Worm (Caenorhabditis elegans): ENCODE results near the gene srbc-21.
A peak's percentile ranks its signal among the peaks of the same experiment; 100 is the strongest.

Gene srbc-21

ce11 chrV:2155232-2155631, at the start of gene srbc-21:
TSS of gene srbc-21 (plus strand) at chrV:2155532.
- TF ChIP-seq che-1 (tag; optimal IDR thresholded peaks at IDR 0.05) (no peak), eyg-1 (tag; optimal IDR thresholded peaks at IDR 0.05) (no peak), tbx-7 (tag; optimal IDR thresholded peaks at IDR 0.05) (no peak), F13H6.1 (tag; optimal IDR thresholded peaks at IDR 0.05) (no peak)

ce11 chrV:2105976-2106375, 49.4 kb upstream of the srbc-21 start, which contains the start of gene F22F7.4:
TSS of gene F22F7.4 (minus strand) at chrV:2106076.
- TF ChIP-seq nfya-1 (tag; optimal IDR thresholded peaks at IDR 0.05), result no peak

ce11 chrV:2109295-2109694, 46.0 kb upstream of the srbc-21 start, which contains the start of gene ckb-4:
TSS of gene ckb-4 (minus strand) at chrV:2109434.
- TF ChIP-seq unc-42 (tag; optimal IDR thresholded peaks at IDR 0.05) (peak; percentile 82), ttx-3 (tag; optimal IDR thresholded peaks at IDR 0.05) (no peak), nfya-1 (tag; optimal IDR thresholded peaks at IDR 0.05) (peak; percentile 11), ceh-48 (tag; optimal IDR thresholded peaks at IDR 0.05) (peak; percentile 62), hlh-8 (tag; optimal IDR thresholded peaks at IDR 0.05) (no peak), ceh-24 (tag; optimal IDR thresholded peaks at IDR 0.05) (no peak), ceh-31 (tag; optimal IDR thresholded peaks at IDR 0.05) (peak; percentile 19)

- no peak for TF ChIP-seq unc-3 (GFP tag; conservative IDR thresholded peaks at IDR 0.05)
- no peak for TF ChIP-seq unc-3 (tag; optimal IDR thresholded peaks at IDR 0.05)
- TF ChIP-seq rnt-1 (tag; optimal IDR thresholded peaks at IDR 0.05), result no peak
- no peak for TF ChIP-seq Y22D7AL.16 (tag; optimal IDR thresholded peaks at IDR 0.05)
- TF ChIP-seq tbx-2 (tag; optimal IDR thresholded peaks at IDR 0.05), result no peak
- TF ChIP-seq ceh-22 (tag; optimal IDR thresholded peaks at IDR 0.05), result no peak
- no peak for TF ChIP-seq ttx-3 (tag; optimal IDR thresholded peaks at IDR 0.05)
- TF ChIP-seq pha-4 (tag; optimal IDR thresholded peaks at IDR 0.05), result no peak
Observed at ce11 chrV:2110368-2110767, 45.0 kb upstream of the srbc-21 start, which contains the start of gene F22F7.3. TSS of gene F22F7.3 (plus strand) at chrV:2110668.

ce11 chrV:2118574-2118973, 36.8 kb upstream of the srbc-21 start, which contains the start of gene bgnt-1.2:
TSS of gene bgnt-1.2 (minus strand) at chrV:2118674.
- TF ChIP-seq ceh-45 (GFP tag; IDR thresholded peaks at IDR 0.05), result no peak
- no peak for TF ChIP-seq unc-55 (GFP tag; optimal IDR thresholded peaks at IDR 0.05)
- no peak for TF ChIP-seq F13H6.1 (tag; optimal IDR thresholded peaks at IDR 0.05)
- TF ChIP-seq nhr-11 (tag; optimal IDR thresholded peaks at IDR 0.05), result no peak
- TF ChIP-seq gmeb-2 (tag; optimal IDR thresholded peaks at IDR 0.05), result no peak
- no peak for TF ChIP-seq T23F11.4 (GFP tag; optimal IDR thresholded peaks at IDR 0.05)
- no peak for TF ChIP-seq zip-5 (tag; optimal IDR thresholded peaks at IDR 0.05)

ce11 chrV:2119529-2119928, 35.8 kb upstream of the srbc-21 start, which contains the start of gene F22F7.11:
TSS of gene F22F7.11 (plus strand) at chrV:2119829.
- TF ChIP-seq pax-1 (tag; optimal IDR thresholded peaks at IDR 0.05) (no peak), ceh-9 (tag; optimal IDR thresholded peaks at IDR 0.05) (no peak), ceh-30 (tag; optimal IDR thresholded peaks at IDR 0.05) (no peak), ceh-22 (tag; optimal IDR thresholded peaks at IDR 0.05) (no peak), hlh-30 (tag; optimal IDR thresholded peaks at IDR 0.05; ENCODE audit: insufficient read depth) (no peak), sdc-2 (tag; optimal IDR thresholded peaks at IDR 0.05) (no peak), K09A11.1 (tag; optimal IDR thresholded peaks at IDR 0.05; ENCODE audit: insufficient read depth) (no peak), elt-4 (tag; optimal IDR thresholded peaks at IDR 0.05) (no peak), che-1 (tag; optimal IDR thresholded peaks at IDR 0.05) (no peak), hlh-6 (tag; optimal IDR thresholded peaks at IDR 0.05) (no peak), ceh-34 (tag; optimal IDR thresholded peaks at IDR 0.05) (no peak), ceh-18 (tag; optimal IDR thresholded peaks at IDR 0.05) (no peak), nhr-11 (tag; optimal IDR thresholded peaks at IDR 0.05) (no peak), nfya-1 (tag; optimal IDR thresholded peaks at IDR 0.05) (no peak)
